Fruit fly (Drosophila melanogaster) whole organism: ENCODE data around the gene CG12093.

ENCODE experiments used
- CG8478 ChIP-seq: fragments of >200 bp; optimal IDR thresholded peaks from 2 replicates; lab custom pipeline; 2018; ENCODE audit warnings: inconsistent platforms
- pan ChIP-seq: fragments of >200 bp; optimal IDR thresholded peaks from 2 replicates; lab custom pipeline; 2017
- psq ChIP-seq: fragments of >200 bp; optimal IDR thresholded peaks from 2 replicates; lab custom pipeline; 2017
- usp ChIP-seq: fragments of >200 bp; optimal IDR thresholded peaks from 2 replicates; lab custom pipeline; 2017; ENCODE audit warnings: missing biosample characterization, missing genetic modification characterization, mixed read lengths

DNA sequence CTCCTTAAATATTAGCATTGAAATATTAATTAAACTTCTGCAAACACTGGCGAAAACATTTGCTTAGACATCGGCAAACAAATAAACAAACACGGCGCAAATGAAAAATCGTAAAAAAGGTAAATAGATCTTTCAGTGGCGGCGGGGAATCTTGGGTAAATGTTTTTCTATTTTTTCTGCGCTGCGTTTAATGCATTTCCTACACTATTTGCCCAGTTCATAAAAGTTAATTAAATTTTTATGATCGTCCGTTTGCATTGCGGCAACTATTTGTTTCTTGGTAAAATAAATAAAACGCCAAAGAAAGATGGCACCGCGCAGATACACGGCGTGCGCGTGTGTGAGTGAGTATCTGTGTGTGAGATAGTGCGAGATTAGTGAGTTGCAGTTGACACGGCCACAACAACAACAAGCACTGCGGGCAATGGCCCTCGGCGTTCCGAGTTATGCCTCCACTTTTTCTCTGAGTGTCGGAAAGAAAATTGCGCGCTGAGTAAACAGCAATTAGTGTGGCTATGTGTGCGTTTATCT, 24.7 kb upstream of the CG12093 start:
- TF ChIP-seq pan (lab: Kevin White, UChicago) (no peak), CG8478 (lab: Kevin White, UChicago) (no peak), usp (GFP tag; lab: Kevin White, UChicago) (no peak), psq (no peak)
